Fruit fly (Drosophila melanogaster) ovary, adult (tissue): Measurements from ENCODE around the gene CG8673.
A peak's percentile ranks its signal among the peaks of the same experiment; 100 is the strongest.

Experiments used
- CG17801 ChIP-seq: fragments of 200-800 bp; optimal IDR thresholded peaks from 2 replicates; lab custom pipeline; 2019; ENCODE audit warnings: missing biosample characterization, mild to moderate bottlenecking, missing genetic modification characterization, moderate library complexity; ENCODE audit not compliant: partially characterized antibody

CG8673 gene

DNA sequence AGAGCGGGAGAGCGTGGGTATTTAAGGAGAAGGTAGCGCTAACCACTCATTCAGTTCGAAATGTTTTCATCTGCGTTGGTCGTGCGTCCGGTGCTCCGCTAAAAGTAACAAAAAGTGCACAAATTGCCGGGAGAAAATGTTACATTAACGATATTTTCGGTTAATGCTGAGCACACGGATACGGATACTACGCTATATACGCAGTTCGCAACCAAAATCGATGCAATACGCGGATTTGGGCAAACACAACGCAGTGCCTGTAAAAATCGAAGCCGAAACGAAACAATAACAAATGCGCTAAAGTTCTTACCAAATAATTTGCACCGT lies 38.9 kb downstream of the CG8673 start, which contains the start of gene Piezo:
Gene Piezo (plus strand): TSS at position 49 of the 327 bp plus-strand sequence.
- TF ChIP-seq CG17801 (GFP tag; lab: Kevin White, UChicago): no peak

- peak; percentile 11 for TF ChIP-seq CG17801 (GFP tag; lab: Kevin White, UChicago)
These were observed 39.5 kb downstream of the CG8673 start for dm6 chr2L:8163588-8164166.

DNA sequence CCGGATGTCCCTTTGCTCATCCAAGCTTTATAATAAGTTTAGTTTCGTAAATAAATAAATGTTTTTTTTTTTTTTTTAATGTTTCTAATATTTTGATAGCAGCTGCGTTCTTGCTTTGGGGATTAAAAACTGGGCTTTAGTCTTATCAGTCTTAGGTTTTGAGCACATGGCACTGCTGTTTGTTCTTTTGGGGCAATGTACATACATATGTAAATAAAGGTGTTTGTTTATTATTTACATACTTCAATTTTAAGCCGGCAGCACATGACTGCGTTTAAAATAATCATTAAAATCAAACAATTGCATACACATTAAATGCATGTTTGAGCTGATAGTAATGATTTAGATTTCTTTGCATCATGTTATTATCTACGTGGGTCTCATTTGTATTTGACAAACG lies 40.1 kb downstream of the CG8673 start:
- TF ChIP-seq CG17801 (GFP tag; lab: Kevin White, UChicago): no peak

DNA sequence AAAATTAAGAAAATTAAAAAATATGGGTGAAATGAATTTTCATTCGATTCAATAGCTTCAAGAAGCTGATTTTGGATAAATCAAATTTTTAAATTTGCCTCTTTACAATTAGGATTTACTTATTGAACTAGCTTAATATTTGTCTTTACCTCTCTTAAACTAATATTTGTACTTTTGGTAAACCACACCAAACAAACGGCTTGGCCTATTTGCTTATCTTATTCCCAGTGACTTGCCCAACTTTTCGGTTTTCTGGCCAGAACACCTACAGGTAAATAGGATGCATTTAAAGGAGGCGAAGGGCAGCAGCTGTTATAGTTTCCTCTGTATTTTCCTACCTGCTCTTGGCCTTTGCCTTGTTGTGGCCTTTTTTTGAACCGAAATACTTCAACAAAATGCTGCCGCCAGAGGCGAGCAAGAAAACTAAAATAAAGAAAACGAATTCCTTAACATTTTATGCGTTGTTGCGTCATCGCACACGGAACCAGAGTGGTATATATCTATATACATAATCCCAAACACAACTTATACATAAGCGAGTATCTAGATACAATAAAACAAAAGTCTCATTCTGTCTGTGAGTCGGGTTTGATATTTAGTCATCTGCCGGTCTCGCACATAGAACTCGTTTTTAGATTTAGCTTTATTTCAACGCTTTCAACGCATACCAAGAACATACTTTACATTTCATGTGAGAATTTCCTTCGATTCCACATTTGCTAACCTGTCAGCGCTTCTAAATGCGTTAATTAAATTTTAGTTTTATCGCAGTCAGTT lies 41.9 kb downstream of the CG8673 start:
- no peak for TF ChIP-seq CG17801 (GFP tag; lab: Kevin White, UChicago)

dm6 chr2L:8168075-8168474 lies 43.9 kb downstream of the CG8673 start:
- no peak for TF ChIP-seq CG17801 (GFP tag; lab: Kevin White, UChicago)

DNA sequence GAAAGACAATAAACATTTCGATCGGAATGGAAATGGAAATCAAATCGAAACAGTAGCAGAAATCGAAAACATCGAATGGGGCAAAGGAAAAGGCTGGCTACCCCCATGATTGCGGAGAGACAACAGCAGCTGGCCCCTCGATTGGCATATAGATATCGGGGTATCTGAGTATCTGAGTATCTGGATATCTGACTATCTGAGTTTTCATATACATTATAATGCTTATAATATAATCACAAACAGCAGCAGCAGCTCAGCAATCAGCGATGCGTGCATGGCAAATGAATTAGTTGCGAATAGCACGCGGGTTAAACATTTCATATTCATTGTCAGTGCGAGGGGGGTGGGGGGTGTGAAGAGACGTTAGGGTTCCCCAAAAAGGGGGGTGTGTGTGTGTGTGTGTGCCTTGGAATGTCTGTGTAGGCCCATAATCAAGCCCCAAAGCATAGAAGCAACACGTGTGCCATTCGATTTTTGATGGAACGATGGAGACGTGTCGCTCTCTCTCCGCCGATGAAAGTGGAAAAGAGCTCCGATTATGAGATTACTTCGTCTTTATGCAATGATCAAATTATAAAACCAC lies 46.6 kb downstream of the CG8673 start:
- no peak for TF ChIP-seq CG17801 (GFP tag; lab: Kevin White, UChicago)

dm6 chr2L:8171544-8171943 lies 47.4 kb downstream of the CG8673 start:
- no peak for TF ChIP-seq CG17801 (GFP tag; lab: Kevin White, UChicago)
